Worm (Caenorhabditis elegans) whole organism, mixed stage, embryonic: ENCODE data around the gene sru-18.

ENCODE experiments used
- blmp-1 ChIP-seq: fragments of 150-350 bp; optimal IDR thresholded peaks from 2 replicates; lab custom pipeline; 2014; ENCODE audit warnings: missing biosample characterization, missing genetic modification characterization
- elt-1 ChIP-seq: sonication (generic microtip); optimal IDR thresholded peaks from 2 replicates; lab custom pipeline; 2017; ENCODE audit warnings: missing genetic modification characterization, mild to moderate bottlenecking, missing compliant biosample characterization, antibody characterized with exemption, moderate library complexity, borderline replicate concordance; ENCODE audit not compliant: insufficient read depth
- elt-3 ChIP-seq: fragments of 150-350 bp; optimal IDR thresholded peaks from 2 replicates; lab custom pipeline; 2014; ENCODE audit warnings: missing biosample characterization, missing genetic modification characterization
- hlh-1 ChIP-seq: fragments of 150-350 bp; optimal IDR thresholded peaks from 2 replicates; lab custom pipeline; 2014; ENCODE audit warnings: missing biosample characterization, missing genetic modification reagents, missing genetic modification characterization
- lin-13 ChIP-seq: fragments of 150-350 bp; optimal IDR thresholded peaks from 2 replicates; lab custom pipeline; 2014; ENCODE audit warnings: missing biosample characterization, missing genetic modification characterization
- mep-1 ChIP-seq: fragments of 150-350 bp; optimal IDR thresholded peaks from 2 replicates; lab custom pipeline; 2017; ENCODE audit warnings: missing biosample characterization, missing genetic modification reagents, missing genetic modification characterization, inconsistent platforms
- mls-2 ChIP-seq: sonication (generic microtip); optimal IDR thresholded peaks from 2 replicates; lab custom pipeline; 2016; ENCODE audit warnings: mild to moderate bottlenecking, missing genetic modification characterization, moderate library complexity, missing compliant biosample characterization
- pha-4 ChIP-seq: fragments of 150-350 bp; optimal IDR thresholded peaks from 2 replicates; lab custom pipeline; 2018; ENCODE audit warnings: missing biosample characterization, missing genetic modification reagents, missing genetic modification characterization
- unc-120 ChIP-seq: sonication (generic microtip); optimal IDR thresholded peaks from 2 replicates; lab custom pipeline; 2017; ENCODE audit warnings: missing genetic modification characterization, missing compliant biosample characterization; ENCODE audit not compliant: poor library complexity, severe bottlenecking
- unc-39 ChIP-seq: fragments of 150-350 bp; optimal IDR thresholded peaks from 2 replicates; lab custom pipeline; 2014; ENCODE audit warnings: missing biosample characterization, missing genetic modification characterization
- unc-62 ChIP-seq: fragments of 150-350 bp; optimal IDR thresholded peaks from 2 replicates; lab custom pipeline; 2014; ENCODE audit warnings: missing biosample characterization, missing genetic modification reagents, missing genetic modification characterization

DNA sequence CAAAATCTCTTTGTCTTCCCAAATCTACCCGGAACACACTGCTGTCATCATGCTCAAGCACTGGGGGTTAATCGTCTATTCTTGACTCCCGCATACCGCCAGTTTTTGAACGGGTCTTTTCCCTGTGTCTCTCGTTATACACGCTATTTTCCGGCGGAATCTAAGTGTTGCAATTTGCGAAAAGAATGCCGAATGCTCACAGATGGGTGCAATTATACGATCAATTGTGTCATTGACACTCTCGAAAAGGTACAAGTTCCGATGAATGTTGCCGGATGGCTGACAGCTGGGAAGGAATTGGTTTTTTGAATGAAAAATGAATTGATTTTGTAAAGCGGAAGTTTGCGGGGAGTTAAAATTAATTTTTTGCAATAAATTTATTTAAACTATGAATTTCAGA is 49.9 kb downstream of the sru-18 start:
- no peak for TF ChIP-seq unc-62
- TF ChIP-seq mep-1 = no peak
- TF ChIP-seq pha-4 = no peak
- TF ChIP-seq lin-13 (tag; lab: Kevin White, UChicago) = no peak
- no peak for TF ChIP-seq elt-3 (tag; lab: Kevin White, UChicago)
- no peak for TF ChIP-seq unc-120 (tag; lab: Kevin White, UChicago)
- no peak for TF ChIP-seq hlh-1 (tag; lab: Kevin White, UChicago)
- no peak for TF ChIP-seq mls-2
- no peak for TF ChIP-seq unc-39 (tag; lab: Kevin White, UChicago)
- TF ChIP-seq elt-1 (tag; lab: Kevin White, UChicago) = no peak
- TF ChIP-seq blmp-1 (tag; lab: Kevin White, UChicago) = no peak
